In genomic region chr3R:21192267-21192666, dm6 we compare ENCODE assay signal across 1 fruit fly cellular context.
TF ChIP-seq lines count a peak whose summit lies in the region.

No protein-coding gene starts in this region.

TF ChIP-seq in whole organism, prepupa, 60 proteins besides CTCF, POLR2A, EP300 and RAD21 (continued from another document):
- peak; percentile 81 for TF ChIP-seq Eip78C (GFP tag; lab: Kevin White, UChicago)
- TF ChIP-seq Sox102F (GFP tag; optimal IDR thresholded peaks at IDR 0.05; lab: Kevin White, UChicago): no peak
- no peak for TF ChIP-seq Smox (GFP tag; optimal IDR thresholded peaks at IDR 0.05; lab: Kevin White, UChicago)
- peak; percentile 6 for TF ChIP-seq OdsH (GFP tag; optimal IDR thresholded peaks at IDR 0.05; lab: Kevin White, UChicago)
- peak; percentile 15 for TF ChIP-seq pdm3 (GFP tag; optimal IDR thresholded peaks at IDR 0.05; lab: Kevin White, UChicago)
- TF ChIP-seq achi (GFP tag; optimal IDR thresholded peaks at IDR 0.05; lab: Kevin White, UChicago): peak; percentile 5
- no peak for TF ChIP-seq lz (GFP tag; optimal IDR thresholded peaks at IDR 0.05; lab: Kevin White, UChicago)
- peak; percentile 3 for TF ChIP-seq CG32006 (GFP tag; optimal IDR thresholded peaks at IDR 0.05; lab: Kevin White, UChicago)
- peak; percentile 17 for TF ChIP-seq Eip75B (GFP tag; optimal IDR thresholded peaks at IDR 0.05; lab: Kevin White, UChicago)
- TF ChIP-seq CG9139 (GFP tag; optimal IDR thresholded peaks at IDR 0.05; lab: Kevin White, UChicago): no peak
- TF ChIP-seq CG11294 (GFP tag; IDR thresholded peaks at IDR 0.05; lab: Robert Waterston, UW): no peak
- no peak for TF ChIP-seq Hr38 (GFP tag; optimal IDR thresholded peaks at IDR 0.05; lab: Kevin White, UChicago)
- TF ChIP-seq CG6854 (GFP tag; optimal IDR thresholded peaks at IDR 0.05; lab: Kevin White, UChicago): no peak
- TF ChIP-seq salr (GFP tag; optimal IDR thresholded peaks at IDR 0.05; lab: Kevin White, UChicago): peak in 1 of 2 experiments; percentile 3
